Fruit fly (Drosophila melanogaster) S2 (cell line): ENCODE results near the gene Ugt307A1.

Source experiments
- CG8478 ChIP-seq: fragments of >200 bp; optimal IDR thresholded peaks from 2 replicates; lab custom pipeline; 2018
- CTCF ChIP-seq, 2 experiments: fragments of >200 bp; optimal IDR thresholded peaks; 2 replicates each; lab custom pipeline; 2018

- no peak for TF ChIP-seq CG8478
- no peak for TF ChIP-seq CTCF (optimal IDR thresholded peaks at IDR 0.05; lab: Kevin White, UChicago)
These were observed 39.3 kb upstream of the Ugt307A1 start for dm6 chr2L:7028440-7028839.
